Worm (Caenorhabditis elegans): Measurements from ENCODE around the gene cut-3.

Gene cut-3

DNA sequence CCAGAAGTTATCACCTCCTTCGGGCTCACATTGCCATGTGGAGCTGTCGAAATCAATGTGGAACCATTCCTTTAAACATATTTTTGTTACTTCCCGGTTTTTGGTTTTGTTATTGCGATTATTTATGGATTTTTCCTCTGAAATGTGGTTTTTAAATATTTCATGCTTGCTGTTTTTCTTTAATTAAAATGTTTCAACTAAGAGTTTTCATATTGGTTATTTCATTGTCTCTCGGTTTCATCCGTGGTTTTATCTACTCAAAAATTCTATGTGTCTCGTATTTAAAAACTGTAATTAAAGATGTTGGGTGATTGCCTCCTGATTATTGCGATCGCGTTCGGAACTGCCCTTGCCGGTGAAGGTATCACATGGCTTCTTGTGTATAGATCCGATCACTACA, 20.2 kb upstream of the cut-3 start, which contains the start of gene F22B5.10:
TSS of gene F22B5.10 (plus strand) at position 301 of the 400 bp plus-strand sequence.
- no peak for TF ChIP-seq tbx-7 (tag; optimal IDR thresholded peaks at IDR 0.05)

ce11 chrII:8464448-8464898, 17.8 kb upstream of the cut-3 start, which contains the start of gene fars-3:
TSS of gene fars-3 (plus strand) at chrII:8464848.
- TF ChIP-seq unc-42 (tag; optimal IDR thresholded peaks at IDR 0.05): peak; percentile 24
- TF ChIP-seq ceh-2 (tag; optimal IDR thresholded peaks at IDR 0.05): no peak

DNA sequence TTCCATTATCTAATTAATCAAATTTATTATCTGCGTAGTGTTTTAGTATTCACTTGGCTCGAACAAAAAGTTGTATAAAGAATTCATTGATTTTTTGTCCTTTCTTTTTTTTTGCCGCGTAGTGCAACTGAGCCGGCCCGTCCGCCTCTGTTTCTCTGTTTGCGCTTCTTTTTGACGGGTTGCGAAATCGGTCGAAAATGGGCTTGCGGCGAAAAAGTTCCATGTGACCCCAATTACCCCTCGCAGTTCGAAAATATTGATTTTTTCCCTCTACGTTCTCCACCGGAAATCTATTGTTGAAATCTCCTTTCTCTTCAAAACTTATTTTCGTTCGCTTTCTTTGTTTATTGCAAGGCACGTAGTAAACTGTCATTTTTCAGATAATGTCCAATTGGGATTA, 10.8 kb upstream of the cut-3 start, which contains the start of gene zyg-9:
TSS of gene zyg-9 (plus strand) at position 381 of the 400 bp plus-strand sequence.
- TF ChIP-seq elt-2 (tag; optimal IDR thresholded peaks at IDR 0.05) (no peak), F13H6.1 (tag; optimal IDR thresholded peaks at IDR 0.05) (no peak), ref-2 (tag; optimal IDR thresholded peaks at IDR 0.05) (no peak), sox-2 (GFP tag; IDR thresholded peaks at IDR 0.05) (no peak), syd-9 (tag; optimal IDR thresholded peaks at IDR 0.05) (no peak), lim-6 (tag; optimal IDR thresholded peaks at IDR 0.05) (no peak), ceh-24 (tag; optimal IDR thresholded peaks at IDR 0.05) (no peak), pha-2 (tag; optimal IDR thresholded peaks at IDR 0.05) (no peak), hlh-30 (tag; optimal IDR thresholded peaks at IDR 0.05; ENCODE audit: insufficient read depth) (peak; percentile 16), ahr-1 (tag; optimal IDR thresholded peaks at IDR 0.05) (no peak), ceh-48 (tag; optimal IDR thresholded peaks at IDR 0.05) (peak; percentile 43)

DNA sequence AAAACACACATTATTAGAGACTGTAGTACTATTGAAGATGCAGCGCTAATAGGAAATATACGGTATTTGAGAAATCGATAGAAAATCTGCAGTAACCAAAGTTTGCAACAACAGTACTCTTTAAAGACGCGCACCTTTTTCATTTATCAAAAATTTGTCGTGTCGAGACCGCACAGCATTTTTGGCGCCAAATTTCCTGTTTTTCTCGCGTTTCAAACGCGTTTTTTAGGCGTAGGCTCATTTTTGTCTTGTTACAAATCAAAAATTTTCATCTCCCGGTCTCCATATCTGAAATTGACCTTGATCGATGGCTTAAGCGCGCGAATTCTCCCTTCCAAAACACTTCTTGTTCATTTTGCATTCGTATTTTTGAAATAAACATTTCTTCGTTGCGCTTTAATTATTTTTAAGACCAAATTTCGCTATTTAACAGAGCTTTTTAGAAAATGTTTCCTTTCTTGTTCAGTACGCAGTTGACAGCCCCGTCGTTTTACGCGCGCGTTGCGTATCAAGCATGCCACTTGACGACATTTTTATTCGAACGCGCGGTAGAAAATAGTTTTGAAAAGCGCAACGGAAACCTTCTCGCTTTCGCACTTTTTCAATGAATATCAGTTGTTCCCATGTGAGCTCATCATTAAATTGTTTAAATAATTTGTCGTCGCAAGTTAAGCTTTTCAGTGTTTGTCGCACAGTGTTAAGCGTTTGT, 10.2 kb upstream of the cut-3 start:
- TF ChIP-seq lim-6 (tag; optimal IDR thresholded peaks at IDR 0.05) (no peak), ceh-19 (GFP tag; optimal IDR thresholded peaks at IDR 0.05) (no peak), K09A11.1 (tag; optimal IDR thresholded peaks at IDR 0.05; ENCODE audit: insufficient read depth) (no peak), che-1 (tag; optimal IDR thresholded peaks at IDR 0.05) (no peak), ahr-1 (tag; optimal IDR thresholded peaks at IDR 0.05) (no peak), tbx-7 (tag; optimal IDR thresholded peaks at IDR 0.05) (no peak), ref-2 (tag; optimal IDR thresholded peaks at IDR 0.05) (no peak)

DNA sequence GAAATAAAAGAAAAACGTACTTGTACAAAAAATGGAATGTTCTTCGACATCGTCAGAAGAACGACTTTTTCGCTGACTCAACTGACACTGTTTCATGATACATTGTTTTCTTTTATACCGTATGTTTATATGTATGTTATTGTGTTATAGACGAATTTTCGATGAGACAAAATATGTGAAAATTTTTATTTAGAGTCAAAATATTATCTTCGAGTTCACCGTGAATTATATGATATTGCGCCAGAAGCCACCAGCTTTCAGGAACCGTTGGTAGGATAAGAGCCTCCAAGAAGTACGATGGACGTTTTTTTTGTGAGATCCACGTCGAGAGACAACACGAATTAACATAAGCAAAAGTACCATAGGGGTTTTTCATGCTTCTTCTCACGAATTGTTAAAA, 9.5 kb upstream of the cut-3 start, which contains the start of gene F22B5.6:
TSS of gene F22B5.6 (minus strand) at position 101 of the 400 bp plus-strand sequence.
- TF ChIP-seq dmd-4 (tag; optimal IDR thresholded peaks at IDR 0.05; ENCODE audit: borderline replicate concordance) (no peak), pag-3 (tag; optimal IDR thresholded peaks at IDR 0.05; ENCODE audit: borderline replicate concordance) (no peak), ceh-30 (tag; optimal IDR thresholded peaks at IDR 0.05) (no peak), ceh-48 (tag; optimal IDR thresholded peaks at IDR 0.05) (no peak), dve-1 (tag; optimal IDR thresholded peaks at IDR 0.05) (no peak), T23F11.4 (GFP tag; optimal IDR thresholded peaks at IDR 0.05) (no peak), ceh-6 (GFP tag; optimal IDR thresholded peaks at IDR 0.05) (no peak), unc-86 (tag; optimal IDR thresholded peaks at IDR 0.05) (no peak), ama-1 (optimal IDR thresholded peaks at IDR 0.05) (no peak)

ce11 chrII:8454513-8454912, 7.9 kb upstream of the cut-3 start, which contains the start of gene F22B5.5:
TSS of gene F22B5.5 (minus strand) at chrII:8454613.
- TF ChIP-seq K09A11.1 (tag; optimal IDR thresholded peaks at IDR 0.05; ENCODE audit: insufficient read depth): no peak
- TF ChIP-seq fkh-10 (GFP tag; optimal IDR thresholded peaks at IDR 0.05): no peak
- TF ChIP-seq Y22D7AL.16 (tag; optimal IDR thresholded peaks at IDR 0.05): no peak
- no peak for TF ChIP-seq ceh-6 (GFP tag; optimal IDR thresholded peaks at IDR 0.05)
- no peak for TF ChIP-seq ceh-2 (tag; optimal IDR thresholded peaks at IDR 0.05)
- TF ChIP-seq odd-2 (tag; optimal IDR thresholded peaks at IDR 0.05): no peak
- no peak for TF ChIP-seq ref-2 (tag; optimal IDR thresholded peaks at IDR 0.05)
- no peak for TF ChIP-seq fkh-6 (tag; optimal IDR thresholded peaks at IDR 0.05)
- no peak for TF ChIP-seq sox-4 (tag; optimal IDR thresholded peaks at IDR 0.05)
- TF ChIP-seq sox-2 (GFP tag; IDR thresholded peaks at IDR 0.05): no peak
- TF ChIP-seq hlh-30 (tag; optimal IDR thresholded peaks at IDR 0.05; ENCODE audit: insufficient read depth): no peak
- no peak for TF ChIP-seq ceh-31 (tag; optimal IDR thresholded peaks at IDR 0.05)
- TF ChIP-seq ahr-1 (tag; optimal IDR thresholded peaks at IDR 0.05): no peak
- TF ChIP-seq ceh-45 (GFP tag; IDR thresholded peaks at IDR 0.05): no peak
- TF ChIP-seq T23F11.4 (GFP tag; optimal IDR thresholded peaks at IDR 0.05): no peak

All from whole organism, late embryonic.